Worm (Caenorhabditis elegans) whole organism, mixed stage, embryonic: ENCODE data around the gene M04G7.1.

ENCODE experiments used
- M03D4.4 ChIP-seq: sonication (generic microtip); optimal IDR thresholded peaks from 2 replicates; lab custom pipeline; 2017; ENCODE audit warnings: mild to moderate bottlenecking, missing genetic modification characterization, missing compliant biosample characterization
- bed-3 ChIP-seq: fragments of 200-800 bp; sonication (Bioruptor generic); optimal IDR thresholded peaks from 3 replicates; lab custom pipeline; 2018; ENCODE audit warnings: mild to moderate bottlenecking, missing genetic modification characterization, moderate library complexity, missing compliant biosample characterization
- blmp-1 ChIP-seq: fragments of 150-350 bp; optimal IDR thresholded peaks from 2 replicates; lab custom pipeline; 2014; ENCODE audit warnings: missing biosample characterization, missing genetic modification characterization
- ceh-43 ChIP-seq: fragments of 200-800 bp; sonication (Bioruptor generic); optimal IDR thresholded peaks from 2 replicates; lab custom pipeline; 2018; ENCODE audit warnings: mild to moderate bottlenecking, missing genetic modification characterization, moderate library complexity, missing compliant biosample characterization
- ceh-83 ChIP-seq: fragments of 200-800 bp; sonication (Bioruptor generic); optimal IDR thresholded peaks from 2 replicates; lab custom pipeline; 2018; ENCODE audit warnings: mild to moderate bottlenecking, missing genetic modification characterization, missing compliant biosample characterization
- ces-1 ChIP-seq: fragments of 150-350 bp; optimal IDR thresholded peaks from 2 replicates; lab custom pipeline; 2014; ENCODE audit warnings: missing biosample characterization, missing genetic modification reagents, missing genetic modification characterization
- cnd-1 ChIP-seq: fragments of 200-800 bp; sonication (Bioruptor generic); optimal IDR thresholded peaks from 2 replicates; lab custom pipeline; 2018; ENCODE audit warnings: mild to moderate bottlenecking, missing genetic modification characterization, missing compliant biosample characterization
- drap-1 ChIP-seq: fragments of 200-800 bp; sonication (Bioruptor generic); optimal IDR thresholded peaks from 3 replicates; lab custom pipeline; 2018; ENCODE audit warnings: mild to moderate bottlenecking, missing genetic modification characterization, missing compliant biosample characterization
- elt-1 ChIP-seq: sonication (generic microtip); optimal IDR thresholded peaks from 2 replicates; lab custom pipeline; 2017; ENCODE audit warnings: missing genetic modification characterization, mild to moderate bottlenecking, missing compliant biosample characterization, antibody characterized with exemption, moderate library complexity, borderline replicate concordance; ENCODE audit not compliant: insufficient read depth
- elt-3 ChIP-seq: fragments of 150-350 bp; optimal IDR thresholded peaks from 2 replicates; lab custom pipeline; 2014; ENCODE audit warnings: missing biosample characterization, missing genetic modification characterization
- flh-1 ChIP-seq: fragments of 200-800 bp; sonication (Bioruptor generic); optimal IDR thresholded peaks from 2 replicates; lab custom pipeline; 2018; ENCODE audit warnings: mild to moderate bottlenecking, missing genetic modification characterization, moderate library complexity, missing compliant biosample characterization
- ham-2 ChIP-seq: fragments of 200-800 bp; sonication (Bioruptor generic); optimal IDR thresholded peaks from 2 replicates; lab custom pipeline; 2018; ENCODE audit warnings: mild to moderate bottlenecking, missing genetic modification characterization, missing compliant biosample characterization
- hlh-1 ChIP-seq: fragments of 150-350 bp; optimal IDR thresholded peaks from 2 replicates; lab custom pipeline; 2014; ENCODE audit warnings: missing biosample characterization, missing genetic modification reagents, missing genetic modification characterization
- lin-13 ChIP-seq: fragments of 150-350 bp; optimal IDR thresholded peaks from 2 replicates; lab custom pipeline; 2014; ENCODE audit warnings: missing biosample characterization, missing genetic modification characterization
- lsy-2 ChIP-seq: fragments of 150-350 bp; optimal IDR thresholded peaks from 2 replicates; lab custom pipeline; 2014; ENCODE audit warnings: missing biosample characterization, missing genetic modification characterization
- mab-5 ChIP-seq: fragments of 150-350 bp; optimal IDR thresholded peaks from 2 replicates; lab custom pipeline; 2014; ENCODE audit warnings: missing biosample characterization, missing genetic modification characterization
- mep-1 ChIP-seq: fragments of 150-350 bp; optimal IDR thresholded peaks from 2 replicates; lab custom pipeline; 2017; ENCODE audit warnings: missing biosample characterization, missing genetic modification reagents, missing genetic modification characterization, inconsistent platforms
- mls-2 ChIP-seq: sonication (generic microtip); optimal IDR thresholded peaks from 2 replicates; lab custom pipeline; 2016; ENCODE audit warnings: mild to moderate bottlenecking, missing genetic modification characterization, moderate library complexity, missing compliant biosample characterization
- nhr-12 ChIP-seq: fragments of 150-350 bp; optimal IDR thresholded peaks from 2 replicates; lab custom pipeline; 2014; ENCODE audit warnings: missing biosample characterization, missing genetic modification characterization
- nhr-2 ChIP-seq: fragments of 150-350 bp; optimal IDR thresholded peaks from 2 replicates; lab custom pipeline; 2014; ENCODE audit warnings: missing biosample characterization, missing genetic modification characterization
- nhr-28 ChIP-seq: fragments of 150-350 bp; optimal IDR thresholded peaks from 2 replicates; lab custom pipeline; 2014; ENCODE audit warnings: missing biosample characterization, missing genetic modification characterization
- nhr-76 ChIP-seq: sonication (generic microtip); optimal IDR thresholded peaks from 2 replicates; lab custom pipeline; 2017; ENCODE audit warnings: missing biosample characterization, missing genetic modification characterization
- pha-4 ChIP-seq: fragments of 150-350 bp; optimal IDR thresholded peaks from 2 replicates; lab custom pipeline; 2018; ENCODE audit warnings: missing biosample characterization, missing genetic modification reagents, missing genetic modification characterization
- sem-2 ChIP-seq: fragments of 200-800 bp; sonication (Bioruptor generic); optimal IDR thresholded peaks from 2 replicates; lab custom pipeline; 2018; ENCODE audit warnings: mild to moderate bottlenecking, missing genetic modification characterization, missing compliant biosample characterization
- snpc-4 ChIP-seq: fragments of 150-350 bp; optimal IDR thresholded peaks from 2 replicates; lab custom pipeline; 2014; ENCODE audit warnings: missing biosample characterization, missing genetic modification characterization
- sptf-1 ChIP-seq: sonication (generic microtip); optimal IDR thresholded peaks from 2 replicates; lab custom pipeline; 2017; ENCODE audit warnings: mild to moderate bottlenecking, missing genetic modification characterization, moderate library complexity, missing compliant biosample characterization
- tbx-8 ChIP-seq: fragments of 200-800 bp; sonication (Bioruptor generic); optimal IDR thresholded peaks from 2 replicates; lab custom pipeline; 2018; ENCODE audit warnings: mild to moderate bottlenecking, missing genetic modification characterization, moderate library complexity, missing compliant biosample characterization
- unc-120 ChIP-seq: sonication (generic microtip); optimal IDR thresholded peaks from 2 replicates; lab custom pipeline; 2017; ENCODE audit warnings: missing genetic modification characterization, missing compliant biosample characterization; ENCODE audit not compliant: poor library complexity, severe bottlenecking
- unc-39 ChIP-seq: fragments of 150-350 bp; optimal IDR thresholded peaks from 2 replicates; lab custom pipeline; 2014; ENCODE audit warnings: missing biosample characterization, missing genetic modification characterization
- unc-62 ChIP-seq: fragments of 150-350 bp; optimal IDR thresholded peaks from 2 replicates; lab custom pipeline; 2014; ENCODE audit warnings: missing biosample characterization, missing genetic modification reagents, missing genetic modification characterization
- zip-8 ChIP-seq: fragments of 150-350 bp; optimal IDR thresholded peaks from 2 replicates; lab custom pipeline; 2014; ENCODE audit warnings: missing biosample characterization, missing genetic modification characterization
- ztf-11 ChIP-seq: fragments of 150-350 bp; optimal IDR thresholded peaks from 2 replicates; lab custom pipeline; 2014; ENCODE audit warnings: missing biosample characterization, missing genetic modification characterization

The M04G7.1 gene

ce11 chrIV:466569-466968 lies 11.0 kb downstream of the M04G7.1 start:
- TF ChIP-seq nhr-28 (tag; lab: Kevin White, UChicago): no peak
- no peak for TF ChIP-seq cnd-1 (tag; lab: Kevin White, UChicago)
- TF ChIP-seq zip-8 (tag; lab: Kevin White, UChicago): no peak
- TF ChIP-seq drap-1 (GFP tag; lab: Kevin White, UChicago): no peak
- TF ChIP-seq ztf-11 (tag; lab: Kevin White, UChicago): no peak
- TF ChIP-seq pha-4: no peak
- no peak for TF ChIP-seq M03D4.4 (tag; lab: Kevin White, UChicago)
- TF ChIP-seq hlh-1 (tag; lab: Kevin White, UChicago): no peak
- TF ChIP-seq tbx-8 (GFP tag; lab: Kevin White, UChicago): no peak
- TF ChIP-seq lin-13: no peak
- TF ChIP-seq ceh-43: no peak
- TF ChIP-seq flh-1 (GFP tag; lab: Kevin White, UChicago): no peak
- TF ChIP-seq elt-1 (tag; lab: Kevin White, UChicago): no peak

- TF ChIP-seq lsy-2 (tag; lab: Kevin White, UChicago): no peak
- TF ChIP-seq zip-8 (tag; lab: Kevin White, UChicago): no peak
- no peak for TF ChIP-seq lin-13
- TF ChIP-seq elt-3 (tag; lab: Kevin White, UChicago): no peak
- TF ChIP-seq pha-4: no peak
- no peak for TF ChIP-seq flh-1 (GFP tag; lab: Kevin White, UChicago)
- TF ChIP-seq M03D4.4 (tag; lab: Kevin White, UChicago): no peak
- TF ChIP-seq, all 35 proteins: peak for 0
These were observed 11.7 kb downstream of the M04G7.1 start for ce11 chrIV:467291-467690.

- no peak for TF ChIP-seq nhr-2
- no peak for TF ChIP-seq ces-1 (GFP tag; lab: Kevin White, UChicago)
- no peak for TF ChIP-seq unc-62 (GFP tag; lab: Kevin White, UChicago)
- TF ChIP-seq nhr-12 (tag; lab: Kevin White, UChicago): no peak
- no peak for TF ChIP-seq ceh-83 (GFP tag; lab: Kevin White, UChicago)
- no peak for TF ChIP-seq nhr-76
- no peak for TF ChIP-seq unc-39
- no peak for TF ChIP-seq zip-8 (tag; lab: Kevin White, UChicago)
- TF ChIP-seq lsy-2 (tag; lab: Kevin White, UChicago): no peak
- TF ChIP-seq snpc-4 (tag; lab: Kevin White, UChicago): no peak
- TF ChIP-seq drap-1 (GFP tag; lab: Kevin White, UChicago): no peak
- TF ChIP-seq mab-5 (tag; lab: Kevin White, UChicago): no peak
- TF ChIP-seq cnd-1 (tag; lab: Kevin White, UChicago): no peak
- no peak for TF ChIP-seq sptf-1 (tag; lab: Kevin White, UChicago)
- TF ChIP-seq tbx-8 (GFP tag; lab: Kevin White, UChicago): no peak
- no peak for TF ChIP-seq pha-4
- TF ChIP-seq lin-13: no peak
These were observed 12.7 kb downstream of the M04G7.1 start for ce11 chrIV:468307-468706.

- no peak for TF ChIP-seq sem-2 (GFP tag; lab: Kevin White, UChicago)
- no peak for TF ChIP-seq mep-1 (tag; lab: Kevin White, UChicago)
- TF ChIP-seq elt-1 (tag; lab: Kevin White, UChicago): no peak
- TF ChIP-seq ceh-83 (GFP tag; lab: Kevin White, UChicago): no peak
- TF ChIP-seq ztf-11 (tag; lab: Kevin White, UChicago): no peak
- no peak for TF ChIP-seq drap-1 (GFP tag; lab: Kevin White, UChicago)
- no peak for TF ChIP-seq elt-3 (tag; lab: Kevin White, UChicago)
- no peak for TF ChIP-seq hlh-1 (tag; lab: Kevin White, UChicago)
- TF ChIP-seq blmp-1 (tag; lab: Kevin White, UChicago): no peak
- TF ChIP-seq nhr-28 (tag; lab: Kevin White, UChicago): no peak
- TF ChIP-seq sptf-1 (tag; lab: Kevin White, UChicago): no peak
- TF ChIP-seq nhr-2: no peak
- no peak for TF ChIP-seq snpc-4 (tag; lab: Kevin White, UChicago)
These were observed 25.5 kb downstream of the M04G7.1 start, which contains the start of gene npr-37 for ce11 chrIV:481067-481466. TSS of gene npr-37 (minus strand) at chrIV:481167.

ce11 chrIV:484004-484403 lies 28.4 kb downstream of the M04G7.1 start:
- TF ChIP-seq ceh-43: no peak
- no peak for TF ChIP-seq M03D4.4 (tag; lab: Kevin White, UChicago)
- TF ChIP-seq ham-2: no peak
- TF ChIP-seq hlh-1 (tag; lab: Kevin White, UChicago): no peak
- TF ChIP-seq bed-3 (GFP tag; lab: Kevin White, UChicago): no peak
- no peak for TF ChIP-seq sptf-1 (tag; lab: Kevin White, UChicago)
- no peak for TF ChIP-seq unc-120 (tag; lab: Kevin White, UChicago)
- no peak for TF ChIP-seq mls-2 (tag; lab: Kevin White, UChicago)
- TF ChIP-seq ceh-83 (GFP tag; lab: Kevin White, UChicago): no peak
- TF ChIP-seq lsy-2 (tag; lab: Kevin White, UChicago): no peak
- no peak for TF ChIP-seq elt-1 (tag; lab: Kevin White, UChicago)
